Fruit fly (Drosophila melanogaster): ENCODE data around the gene CG34284.

Gene CG34284

DNA sequence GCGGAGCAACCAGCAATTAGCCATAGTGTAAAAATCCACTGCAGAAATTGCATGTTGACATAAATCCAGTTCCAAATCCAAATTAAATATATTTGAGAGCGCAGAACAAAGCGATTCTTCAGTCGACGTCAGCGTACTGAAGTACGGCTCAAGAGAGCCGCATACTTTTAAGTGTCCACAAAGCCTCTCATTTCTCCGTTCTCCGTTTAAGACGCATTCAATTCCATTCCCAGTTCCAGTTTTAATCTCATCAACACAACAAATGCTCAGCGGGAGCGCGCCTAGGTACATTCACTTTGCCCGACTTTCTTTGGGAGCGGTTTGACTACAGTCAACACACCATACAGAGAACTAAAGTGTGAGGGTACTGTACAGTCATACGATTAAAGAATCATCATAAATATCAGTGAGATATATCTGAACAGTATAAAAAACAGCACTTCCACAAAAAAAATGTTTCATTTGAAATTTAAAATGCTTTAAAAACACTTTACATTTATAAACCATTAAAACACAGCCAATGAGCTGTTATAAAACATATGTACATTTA lies 10.1 kb upstream of the CG34284 start, which contains the start of gene Sgsh:
Sgsh (minus strand) TSS at position 141 of the 550 bp plus-strand sequence.
- TF ChIP-seq usp (GFP tag; optimal IDR thresholded peaks at IDR 0.05) (no peak), foxo (GFP tag; optimal IDR thresholded peaks at IDR 0.05) (peak in 1 of 2 experiments; percentile 1), GATAd (GFP tag; optimal IDR thresholded peaks at IDR 0.05) (no peak), Dif (GFP tag; optimal IDR thresholded peaks at IDR 0.05; ENCODE audit: partially characterized antibody) (peak; percentile 77), CG9705 (GFP tag; optimal IDR thresholded peaks at IDR 0.05) (no peak), br (GFP tag; optimal IDR thresholded peaks at IDR 0.05) (peak; percentile 2), HLH106 (tag; optimal IDR thresholded peaks at IDR 0.05) (peak; percentile 29), dl (GFP tag; optimal IDR thresholded peaks at IDR 0.05; ENCODE audit: insufficient read depth in 1 of 2, partially characterized antibody in 2 of 2) (peak in 1 of 2 experiments; percentile 39), woc (GFP tag; optimal IDR thresholded peaks at IDR 0.05) (peak; percentile 54), fru (GFP tag; optimal IDR thresholded peaks at IDR 0.05) (peak; percentile 20), h (GFP tag; optimal IDR thresholded peaks at IDR 0.05) (peak; percentile 1)

- TF ChIP-seq foxo (GFP tag; optimal IDR thresholded peaks at IDR 0.05) (peak in 1 of 2 experiments; percentile 3), usp (GFP tag; optimal IDR thresholded peaks at IDR 0.05) (no peak)
Observed at dm6 chr3R:18910923-18911322, 8.2 kb upstream of the CG34284 start.

DNA sequence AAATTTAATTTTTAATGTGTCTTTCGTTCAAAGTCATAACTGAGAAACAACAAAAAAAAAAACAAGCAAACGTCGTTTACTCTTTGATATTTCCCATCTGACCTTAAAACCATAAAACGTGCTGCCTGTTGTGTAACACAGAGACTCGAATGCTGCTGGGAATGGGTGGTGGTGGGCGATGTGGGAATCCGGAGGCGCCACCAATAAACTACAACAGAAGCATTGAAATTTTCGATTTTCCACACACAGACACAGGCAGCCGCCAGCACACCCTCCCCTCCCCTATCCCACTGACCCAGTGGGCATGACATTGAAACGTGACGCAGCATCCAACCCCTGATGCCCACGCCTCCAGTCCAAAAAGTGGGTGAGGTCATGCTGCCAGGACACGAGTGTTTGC lies 7.6 kb upstream of the CG34284 start:
- no peak for TF ChIP-seq dmrt93B (GFP tag; optimal IDR thresholded peaks at IDR 0.05)
- no peak for TF ChIP-seq Hr78 (GFP tag; optimal IDR thresholded peaks at IDR 0.05)
- no peak for TF ChIP-seq GATAd (GFP tag; optimal IDR thresholded peaks at IDR 0.05)
- TF ChIP-seq foxo (GFP tag; optimal IDR thresholded peaks at IDR 0.05), result no peak
- no peak for TF ChIP-seq ey (GFP tag; optimal IDR thresholded peaks at IDR 0.05)
- no peak for TF ChIP-seq Myc (optimal IDR thresholded peaks at IDR 0.05)
- TF ChIP-seq sv (GFP tag; optimal IDR thresholded peaks at IDR 0.05), result no peak

- TF ChIP-seq CrebA (GFP tag; optimal IDR thresholded peaks at IDR 0.05; ENCODE audit: borderline replicate concordance) (no peak), N (GFP tag; optimal IDR thresholded peaks at IDR 0.05) (no peak), Hr83 (GFP tag; optimal IDR thresholded peaks at IDR 0.05; ENCODE audit: poor library complexity, severe bottlenecking) (peak; percentile 75), tai (GFP tag; optimal IDR thresholded peaks at IDR 0.05) (no peak), lola (GFP tag; optimal IDR thresholded peaks at IDR 0.05) (no peak), jim (GFP tag; optimal IDR thresholded peaks at IDR 0.05) (no peak), Hr78 (GFP tag; optimal IDR thresholded peaks at IDR 0.05) (no peak), psq (GFP tag; optimal IDR thresholded peaks at IDR 0.05) (peak; percentile 35), br (GFP tag; optimal IDR thresholded peaks at IDR 0.05) (no peak), Dif (GFP tag; optimal IDR thresholded peaks at IDR 0.05; ENCODE audit: partially characterized antibody) (peak; percentile 18), Abd-B (GFP tag; optimal IDR thresholded peaks at IDR 0.05) (no peak), Jra (GFP tag; optimal IDR thresholded peaks at IDR 0.05) (peak; percentile 25), usp (GFP tag; optimal IDR thresholded peaks at IDR 0.05) (no peak), foxo (GFP tag; optimal IDR thresholded peaks at IDR 0.05) (peak in 1 of 2 experiments; percentile 60), CG32264 (GFP tag; optimal IDR thresholded peaks at IDR 0.05) (no peak), CG9705 (GFP tag; optimal IDR thresholded peaks at IDR 0.05) (no peak), fru (GFP tag; optimal IDR thresholded peaks at IDR 0.05) (peak; percentile 21), Sp1 (GFP tag; optimal IDR thresholded peaks at IDR 0.05) (peak; percentile 37), dmrt93B (GFP tag; optimal IDR thresholded peaks at IDR 0.05) (peak; percentile 17), ey (GFP tag; optimal IDR thresholded peaks at IDR 0.05) (peak; percentile 18), HLH106 (tag; optimal IDR thresholded peaks at IDR 0.05) (peak; percentile 53), h (GFP tag; optimal IDR thresholded peaks at IDR 0.05) (peak; percentile 32), brk (GFP tag; optimal IDR thresholded peaks at IDR 0.05) (no peak), woc (GFP tag; optimal IDR thresholded peaks at IDR 0.05) (no peak), Rel (GFP tag; optimal IDR thresholded peaks at IDR 0.05) (no peak), Rel (tag; optimal IDR thresholded peaks at IDR 0.05) (peak; percentile 47), Dfd (GFP tag; optimal IDR thresholded peaks at IDR 0.05) (no peak), Myc (optimal IDR thresholded peaks at IDR 0.05) (no peak), OdsH (GFP tag; optimal IDR thresholded peaks at IDR 0.05) (no peak), dl (GFP tag; optimal IDR thresholded peaks at IDR 0.05; ENCODE audit: insufficient read depth in 1 of 2, partially characterized antibody in 2 of 2) (no peak), rgr (GFP tag; optimal IDR thresholded peaks at IDR 0.05) (peak; percentile 45), Mio (GFP tag; optimal IDR thresholded peaks at IDR 0.05) (no peak), sage (GFP tag; optimal IDR thresholded peaks at IDR 0.05) (peak; percentile 48), Vsx2 (GFP tag; optimal IDR thresholded peaks at IDR 0.05; ENCODE audit: partially characterized antibody) (no peak), sv (GFP tag; optimal IDR thresholded peaks at IDR 0.05) (no peak), GATAd (GFP tag; optimal IDR thresholded peaks at IDR 0.05) (no peak), dsf (GFP tag; optimal IDR thresholded peaks at IDR 0.05; ENCODE audit: borderline replicate concordance) (no peak), pan (optimal IDR thresholded peaks at IDR 0.05) (no peak), Hnf4 (GFP tag; optimal IDR thresholded peaks at IDR 0.05) (peak; percentile 48)
Observed at dm6 chr3R:18905921-18906878, 3.5 kb upstream of the CG34284 start, which contains the start of gene EndoA. Gene EndoA, plus strand, starts transcription at chr3R:18906609.
